Worm (Caenorhabditis elegans) whole organism, early embryonic: ENCODE data around the gene Y72A10A.1.

ENCODE experiments used
- B0310.2 ChIP-seq: sonication (generic microtip); optimal IDR thresholded peaks from 2 replicates; lab custom pipeline; 2016; ENCODE audit warnings: mild to moderate bottlenecking, missing genetic modification characterization, missing compliant biosample characterization
- F13C5.2 ChIP-seq: sonication (generic microtip); optimal IDR thresholded peaks from 2 replicates; lab custom pipeline; 2017; ENCODE audit warnings: mild to moderate bottlenecking, missing genetic modification characterization, inconsistent platforms, missing compliant biosample characterization
- aly-1 ChIP-seq: sonication (generic microtip); optimal IDR thresholded peaks from 2 replicates; lab custom pipeline; 2016; ENCODE audit warnings: missing genetic modification characterization, missing compliant biosample characterization
- ama-1 ChIP-seq: fragments of 150-350 bp; optimal IDR thresholded peaks from 2 replicates; lab custom pipeline; 2014
- ceh-13 ChIP-seq: fragments of 200-800 bp; sonication (Bioruptor generic); optimal IDR thresholded peaks from 2 replicates; lab custom pipeline; 2018; ENCODE audit warnings: mild to moderate bottlenecking, missing genetic modification characterization, missing compliant biosample characterization
- ceh-36 ChIP-seq: sonication (generic microtip); optimal IDR thresholded peaks from 2 replicates; lab custom pipeline; 2016; ENCODE audit warnings: missing genetic modification characterization, inconsistent platforms, missing compliant biosample characterization
- ets-7 ChIP-seq: sonication (generic microtip); optimal IDR thresholded peaks from 2 replicates; lab custom pipeline; 2016; ENCODE audit warnings: missing genotype, missing genetic modification characterization, missing compliant biosample characterization
- flt-1 ChIP-seq: fragments of 200-800 bp; sonication (Bioruptor generic); IDR thresholded peaks from 2 replicates; pipeline ENCODE4 v1.3.6; 2022; ENCODE audit warnings: missing genetic modification characterization, missing compliant biosample characterization
- hmbx-1 ChIP-seq: sonication (generic microtip); optimal IDR thresholded peaks from 2 replicates; lab custom pipeline; 2016; ENCODE audit warnings: mild to moderate bottlenecking, missing genetic modification characterization, missing compliant biosample characterization
- hmg-4 ChIP-seq: fragments of 200-800 bp; sonication (Bioruptor generic); optimal IDR thresholded peaks from 2 replicates; lab custom pipeline; 2018; ENCODE audit warnings: mild to moderate bottlenecking, missing genetic modification characterization, missing compliant biosample characterization
- hnd-1 ChIP-seq: sonication (generic microtip); optimal IDR thresholded peaks from 2 replicates; lab custom pipeline; 2016; ENCODE audit warnings: missing genetic modification characterization, missing compliant biosample characterization
- pes-1 ChIP-seq: fragments of 200-800 bp; sonication (Bioruptor generic); IDR thresholded peaks from 2 replicates; pipeline ENCODE4 v1.3.6; 2022; ENCODE audit warnings: missing genetic modification reagents, missing genetic modification characterization, missing compliant biosample characterization
- scrt-1 ChIP-seq: fragments of 200-800 bp; sonication (Bioruptor generic); IDR thresholded peaks from 2 replicates; pipeline ENCODE4 v1.3.6; 2022; ENCODE audit warnings: missing genetic modification characterization, missing compliant biosample characterization
- sea-1 ChIP-seq: fragments of 200-800 bp; sonication (Bioruptor generic); conservative IDR thresholded peaks from 2 replicates; pipeline ENCODE4 v1.3.6; 2022; ENCODE audit warnings: missing genetic modification characterization, missing compliant biosample characterization
- tbx-11 ChIP-seq: fragments of 200-800 bp; sonication (Bioruptor generic); IDR thresholded peaks from 2 replicates; pipeline ENCODE4 v1.3.6; 2022; ENCODE audit warnings: missing genetic modification characterization, missing compliant biosample characterization
- tbx-37 ChIP-seq: fragments of 200-800 bp; sonication (Bioruptor generic); conservative IDR thresholded peaks from 2 replicates; pipeline ENCODE4 v1.3.6; 2022; ENCODE audit warnings: missing genetic modification reagents, missing genetic modification characterization, missing compliant biosample characterization
- tra-4 ChIP-seq: sonication (generic microtip); optimal IDR thresholded peaks from 2 replicates; lab custom pipeline; 2017; ENCODE audit warnings: missing genetic modification characterization, missing compliant biosample characterization

Y72A10A.1 gene

DNA sequence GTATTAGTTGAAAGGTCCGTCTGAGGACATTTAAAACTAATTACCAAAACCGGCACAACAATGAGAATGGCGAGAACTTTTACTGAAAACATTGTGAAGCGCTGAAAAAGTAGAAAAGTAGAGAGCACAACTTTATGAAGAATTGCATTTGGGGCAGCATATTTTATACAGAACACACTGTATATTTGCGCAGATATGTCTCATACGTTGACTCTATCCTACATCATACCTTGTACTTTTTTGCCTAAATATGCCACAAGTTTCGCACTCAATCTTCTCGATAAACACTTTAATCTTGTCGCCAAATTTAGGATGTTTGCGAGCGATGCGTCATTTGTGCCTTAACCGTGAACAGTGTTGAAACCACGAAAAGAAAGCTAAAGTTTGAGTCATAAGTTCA, 34.8 kb downstream of the Y72A10A.1 start, which contains the start of gene C15H9.11:
Gene C15H9.11 (minus strand): TSS at position 101 of the 400 bp plus-strand sequence.
- TF ChIP-seq hnd-1 (no peak), aly-1 (tag; lab: Kevin White, UChicago) (no peak), hmg-4 (GFP tag; lab: Kevin White, UChicago) (no peak), ceh-36 (tag; lab: Kevin White, UChicago) (no peak)

DNA sequence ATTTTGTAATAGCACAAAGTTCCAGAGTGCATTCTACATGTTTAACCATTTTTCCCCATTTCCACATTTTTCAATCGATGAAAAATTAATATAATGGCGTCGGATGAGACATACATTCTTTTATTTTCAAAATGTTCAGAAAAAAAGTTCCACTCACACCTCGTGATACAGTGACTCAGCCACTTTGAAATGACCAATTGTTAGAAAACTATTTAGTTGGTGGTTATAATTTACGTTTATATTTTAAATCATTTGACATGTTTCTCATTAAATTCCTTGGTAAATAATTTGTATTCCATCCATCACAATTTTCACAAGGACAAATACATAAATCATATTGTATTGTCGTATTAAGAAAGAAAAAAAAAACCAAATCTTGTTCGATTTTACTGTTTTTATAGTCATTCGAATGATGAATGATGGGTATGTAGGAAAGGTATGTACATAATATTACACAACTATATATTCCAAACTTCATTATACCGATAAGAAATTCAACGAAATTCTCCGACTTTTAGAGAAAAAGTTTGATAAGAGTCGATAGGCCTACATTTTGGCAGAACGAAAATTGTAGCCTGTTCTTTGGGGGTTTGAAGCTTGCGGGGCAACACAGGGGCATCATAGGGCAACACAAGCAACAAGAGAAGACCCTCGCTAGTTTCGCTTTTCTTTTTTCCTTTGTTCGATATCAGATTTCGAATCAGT, 37.6 kb downstream of the Y72A10A.1 start:
- no peak for TF ChIP-seq B0310.2 (tag; lab: Kevin White, UChicago)
- TF ChIP-seq F13C5.2 (tag; lab: Kevin White, UChicago): no peak
- no peak for TF ChIP-seq hmbx-1 (tag; lab: Kevin White, UChicago)
- TF ChIP-seq ets-7 (tag; lab: Kevin White, UChicago): no peak
- TF ChIP-seq tbx-11 (GFP tag; lab: Robert Waterston, UW): no peak
- no peak for TF ChIP-seq hnd-1
- TF ChIP-seq flt-1: no peak
- TF ChIP-seq hmg-4 (GFP tag; lab: Kevin White, UChicago): no peak
- TF ChIP-seq tbx-37 (GFP tag; lab: Robert Waterston, UW): no peak
- TF ChIP-seq ceh-13: no peak
- no peak for TF ChIP-seq aly-1 (tag; lab: Kevin White, UChicago)
- no peak for TF ChIP-seq scrt-1 (GFP tag; lab: Robert Waterston, UW)

DNA sequence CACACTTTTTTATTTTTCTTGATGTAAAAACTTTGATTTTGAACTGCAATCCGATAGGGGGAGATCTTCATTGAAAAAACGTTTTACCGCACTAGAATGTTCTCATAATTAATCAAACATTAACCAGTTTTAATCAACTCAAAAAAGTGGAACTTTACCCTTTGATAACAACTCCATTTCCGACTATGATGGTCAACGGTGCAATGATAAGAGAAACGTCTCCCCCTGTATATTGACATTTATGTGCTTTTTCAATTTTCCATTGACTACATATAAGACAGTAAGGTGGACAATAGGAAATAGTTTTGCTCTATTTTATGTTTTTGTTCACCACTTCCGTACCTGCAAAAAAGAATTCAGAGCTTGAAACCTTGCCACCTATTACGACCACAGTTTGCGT, 39.7 kb downstream of the Y72A10A.1 start:
- TF ChIP-seq ceh-13 (no peak), sea-1 (no peak)

DNA sequence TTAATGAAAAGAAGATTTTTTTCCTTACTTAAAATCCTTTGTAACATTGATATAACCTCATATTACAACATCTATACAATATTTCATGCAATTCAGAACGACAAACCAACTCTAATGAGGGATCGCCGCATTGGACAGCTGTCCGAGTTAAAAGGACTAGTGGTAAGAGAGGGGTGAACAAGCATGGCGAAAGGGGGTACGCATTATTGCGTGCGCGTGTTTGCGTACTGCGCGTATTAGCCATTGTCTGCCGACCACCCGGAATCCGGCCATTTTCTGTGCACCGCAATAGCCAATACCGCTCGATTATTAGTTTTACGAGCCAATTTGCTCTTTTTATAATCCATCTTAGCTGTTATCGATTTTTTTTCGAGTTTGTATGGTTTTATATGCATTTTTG, 40.6 kb downstream of the Y72A10A.1 start, which contains the start of gene C15H9.4:
Gene C15H9.4 (plus strand): TSS at position 93 of the 400 bp plus-strand sequence.
- TF ChIP-seq hmbx-1 (tag; lab: Kevin White, UChicago) (no peak), F13C5.2 (tag; lab: Kevin White, UChicago) (peak; percentile 72), tra-4 (tag; lab: Kevin White, UChicago) (no peak), pes-1 (GFP tag; lab: Robert Waterston, UW) (0 out of 2 replicates have a peak, but pooled peaks have one; percentile 49), tbx-37 (GFP tag; lab: Robert Waterston, UW) (no peak), scrt-1 (GFP tag; lab: Robert Waterston, UW) (peak; percentile 70; the same call in 1 of the 2 replicates), tbx-11 (GFP tag; lab: Robert Waterston, UW) (no peak), ama-1 (lab: Kevin White, UChicago) (no peak), ets-7 (tag; lab: Kevin White, UChicago) (no peak), ceh-13 (no peak), flt-1 (peak; percentile 54), ceh-36 (tag; lab: Kevin White, UChicago) (peak; percentile 20), aly-1 (tag; lab: Kevin White, UChicago) (no peak), B0310.2 (tag; lab: Kevin White, UChicago) (no peak), hnd-1 (no peak), sea-1 (peak; percentile 69; the same call in 1 of the 2 replicates), hmg-4 (GFP tag; lab: Kevin White, UChicago) (peak; percentile 81)

DNA sequence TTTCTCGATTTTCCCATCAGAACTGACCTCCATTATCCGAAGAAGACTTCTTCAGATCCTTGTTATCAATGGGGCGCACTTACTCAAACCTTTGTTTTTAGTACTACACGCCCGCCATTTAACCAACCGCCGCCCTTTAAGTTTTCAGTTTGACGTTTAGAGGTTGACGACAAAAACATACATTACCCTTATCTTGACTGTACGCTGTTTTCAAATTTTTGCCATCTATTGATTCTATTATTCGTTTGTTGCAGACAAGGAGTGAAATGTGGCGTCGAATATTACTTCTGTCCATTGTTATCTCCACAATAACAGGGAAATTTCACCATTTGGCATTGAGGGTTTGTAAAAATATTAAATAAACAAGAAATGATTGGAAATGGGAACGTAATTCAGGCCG, 45.1 kb downstream of the Y72A10A.1 start, which contains the start of gene C15H9.5:
Gene C15H9.5 (plus strand): TSS at position 255 of the 400 bp plus-strand sequence.
- TF ChIP-seq B0310.2 (tag; lab: Kevin White, UChicago) (no peak), scrt-1 (GFP tag; lab: Robert Waterston, UW) (no peak), sea-1 (no peak), ets-7 (tag; lab: Kevin White, UChicago) (no peak), pes-1 (GFP tag; lab: Robert Waterston, UW) (no peak), hmg-4 (GFP tag; lab: Kevin White, UChicago) (no peak), F13C5.2 (tag; lab: Kevin White, UChicago) (no peak), aly-1 (tag; lab: Kevin White, UChicago) (no peak), tbx-37 (GFP tag; lab: Robert Waterston, UW) (no peak), hnd-1 (no peak), tra-4 (tag; lab: Kevin White, UChicago) (no peak), ama-1 (lab: Kevin White, UChicago) (no peak), hmbx-1 (tag; lab: Kevin White, UChicago) (no peak), ceh-36 (tag; lab: Kevin White, UChicago) (no peak)

DNA sequence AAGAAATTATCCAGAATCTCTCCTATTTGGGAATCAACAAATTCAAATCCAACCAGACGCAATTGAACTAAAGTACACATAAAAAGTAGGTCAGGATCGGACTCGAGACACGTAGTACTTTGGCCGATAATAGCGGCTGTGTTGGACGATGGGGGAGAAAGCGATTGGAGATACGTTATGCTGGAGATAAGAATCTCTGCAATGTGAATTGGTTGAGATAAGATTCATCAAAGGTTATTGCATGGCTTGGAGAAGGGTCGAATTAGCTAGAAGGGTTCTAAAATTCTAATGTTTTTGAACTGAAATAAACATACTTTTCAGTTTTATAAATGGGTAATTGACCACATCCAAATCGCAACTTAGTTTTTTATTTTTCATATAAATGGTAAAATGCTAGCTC, 45.6 kb downstream of the Y72A10A.1 start:
- TF ChIP-seq pes-1 (GFP tag; lab: Robert Waterston, UW) (no peak), F13C5.2 (tag; lab: Kevin White, UChicago) (no peak)

DNA sequence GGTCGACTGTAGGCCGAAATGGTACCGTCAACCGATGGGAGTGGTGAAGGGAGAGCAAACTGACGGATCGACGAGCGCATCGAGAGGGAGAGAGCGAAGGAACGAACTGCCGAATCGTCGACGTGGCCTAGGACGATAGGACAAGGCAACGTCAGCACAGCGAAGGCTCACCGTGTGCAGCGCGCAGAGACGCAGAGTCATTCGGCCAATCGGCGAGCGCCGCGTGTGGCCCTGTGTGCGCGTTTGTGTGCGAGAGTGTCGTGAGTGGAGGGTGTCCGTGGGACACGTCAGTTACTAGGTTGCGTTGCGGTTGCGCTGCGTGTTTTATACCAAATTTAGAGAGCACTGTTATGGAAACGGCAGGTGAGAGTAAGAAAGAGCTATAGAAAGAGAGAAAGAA, 46.2 kb downstream of the Y72A10A.1 start, which contains the start of gene hsp-3:
Gene hsp-3 (minus strand): TSS at position 158 of the 400 bp plus-strand sequence.
- TF ChIP-seq F13C5.2 (tag; lab: Kevin White, UChicago) (peak; percentile 74), tbx-11 (GFP tag; lab: Robert Waterston, UW) (peak; percentile 51; the same call in 1 of the 2 replicates), hnd-1 (no peak), ceh-36 (tag; lab: Kevin White, UChicago) (no peak), hmg-4 (GFP tag; lab: Kevin White, UChicago) (peak; percentile 48), sea-1 (0 out of 2 replicates have a peak, but pooled peaks have one; percentile 69), B0310.2 (tag; lab: Kevin White, UChicago) (peak; percentile 49), ets-7 (tag; lab: Kevin White, UChicago) (peak; percentile 5), tra-4 (tag; lab: Kevin White, UChicago) (peak; percentile 39), flt-1 (0 out of 2 replicates have a peak, but pooled peaks have one; percentile 36), scrt-1 (GFP tag; lab: Robert Waterston, UW) (no peak), aly-1 (tag; lab: Kevin White, UChicago) (peak; percentile 55), ceh-13 (no peak), ama-1 (lab: Kevin White, UChicago) (no peak), tbx-37 (GFP tag; lab: Robert Waterston, UW) (peak; percentile 47)
